Worm (Caenorhabditis elegans) whole organism, L1 larva: ENCODE results near the gene K01C8.2.

Source experiments
- C16A3.4 ChIP-seq: fragments of 150-350 bp; optimal IDR thresholded peaks from 2 replicates; lab custom pipeline; 2014; ENCODE audit warnings: missing biosample characterization, missing genetic modification characterization
- C34B4.2 ChIP-seq: sonication (generic microtip); optimal IDR thresholded peaks from 2 replicates; lab custom pipeline; 2017; ENCODE audit warnings: mild to moderate bottlenecking, missing genetic modification characterization, missing compliant biosample characterization
- Y116A8C.19 ChIP-seq: sonication (generic microtip); optimal IDR thresholded peaks from 2 replicates; lab custom pipeline; 2016; ENCODE audit warnings: missing compliant biosample characterization, missing genetic modification characterization, borderline replicate concordance
- alr-1 ChIP-seq: fragments of 200-800 bp; sonication (Bioruptor generic); optimal IDR thresholded peaks from 2 replicates; lab custom pipeline; 2018; ENCODE audit warnings: borderline replicate concordance, mild to moderate bottlenecking, missing genetic modification characterization, missing compliant biosample characterization
- ama-1 ChIP-seq: fragments of 150-350 bp; optimal IDR thresholded peaks from 2 replicates; lab custom pipeline; 2014
- ceh-82 ChIP-seq, 3 experiments: fragments of 150-350 bp in 1 of 3; sonication (generic microtip) in 2 of 3; optimal IDR thresholded peaks; 2 replicates each; lab custom pipeline; 2014 to 2017; ENCODE audit warnings: missing biosample characterization in 3 of 3, missing genetic modification characterization in 3 of 3
- ceh-88 ChIP-seq: fragments of 200-800 bp; sonication (Bioruptor generic); IDR thresholded peaks from 2 replicates; pipeline ENCODE4 v1.3.6; 2022; ENCODE audit warnings: missing genetic modification characterization, missing compliant biosample characterization
- dpl-1 ChIP-seq, 3 experiments: fragments of 150-350 bp in 2 of 3; sonication (generic microtip) in 1 of 3; optimal IDR thresholded peaks; 2 replicates each; lab custom pipeline; 2014 to 2017; ENCODE audit warnings: missing biosample characterization in 3 of 3, missing genetic modification characterization in 3 of 3, missing genetic modification reagents in 3 of 3
- egl-27 ChIP-seq, 2 experiments: fragments of 150-350 bp in 1 of 2; sonication (generic microtip); optimal IDR thresholded peaks; 3 replicates each; lab custom pipeline; 2017 to 2018; ENCODE audit warnings: missing biosample characterization in 2 of 2, missing genetic modification characterization in 2 of 2, missing genetic modification reagents in 2 of 2
- elt-2 ChIP-seq: sonication (generic microtip); optimal IDR thresholded peaks from 2 replicates; lab custom pipeline; 2016; ENCODE audit warnings: missing genetic modification characterization, mild to moderate bottlenecking, inconsistent platforms, missing compliant biosample characterization, missing genetic modification reagents
- ets-5 ChIP-seq: fragments of 200-800 bp; sonication (Bioruptor generic); IDR thresholded peaks from 2 replicates; pipeline ENCODE4 v1.3.6; 2022; ENCODE audit warnings: missing genetic modification characterization, missing compliant biosample characterization
- fkh-4 ChIP-seq: sonication (generic microtip); optimal IDR thresholded peaks from 2 replicates; lab custom pipeline; 2016; ENCODE audit warnings: missing compliant biosample characterization, missing genetic modification characterization, borderline replicate concordance
- grh-1 ChIP-seq: fragments of 200-800 bp; sonication (Bioruptor generic); IDR thresholded peaks from 2 replicates; pipeline ENCODE4 v1.3.6; 2022; ENCODE audit warnings: missing genetic modification reagents, missing genetic modification characterization, missing compliant biosample characterization
- hlh-17 ChIP-seq: fragments of 200-800 bp; sonication (Bioruptor generic); optimal IDR thresholded peaks from 2 replicates; lab custom pipeline; 2018; ENCODE audit warnings: missing genetic modification characterization, mild to moderate bottlenecking, missing compliant biosample characterization, moderate library complexity, borderline replicate concordance
- hlh-4 ChIP-seq: sonication (generic microtip); optimal IDR thresholded peaks from 2 replicates; lab custom pipeline; 2016; ENCODE audit warnings: mild to moderate bottlenecking, missing genetic modification characterization, missing compliant biosample characterization
- hpl-2 ChIP-seq: fragments of 150-350 bp; optimal IDR thresholded peaks from 2 replicates; lab custom pipeline; 2014; ENCODE audit warnings: missing biosample characterization, missing genetic modification reagents, missing genetic modification characterization
- isw-1 ChIP-seq: fragments of 200-800 bp; sonication (Bioruptor generic); IDR thresholded peaks from 2 replicates; pipeline ENCODE4 v1.3.6; 2022; ENCODE audit warnings: missing genetic modification characterization, missing compliant biosample characterization
- jun-1 ChIP-seq: fragments of 150-350 bp; optimal IDR thresholded peaks from 2 replicates; lab custom pipeline; 2014; ENCODE audit warnings: missing biosample characterization, missing genetic modification reagents, missing genetic modification characterization
- lin-13 ChIP-seq: fragments of 150-350 bp; optimal IDR thresholded peaks from 2 replicates; lab custom pipeline; 2014; ENCODE audit warnings: missing biosample characterization, missing genetic modification reagents, missing genetic modification characterization
- lin-39 ChIP-seq: fragments of 150-350 bp; optimal IDR thresholded peaks from 2 replicates; lab custom pipeline; 2014; ENCODE audit warnings: missing biosample characterization, missing genetic modification reagents, missing genetic modification characterization
- lir-3 ChIP-seq: sonication (generic microtip); optimal IDR thresholded peaks from 2 replicates; lab custom pipeline; 2016; ENCODE audit warnings: mild to moderate bottlenecking, missing genetic modification characterization, moderate library complexity, missing compliant biosample characterization; ENCODE audit not compliant: poor library complexity
- mdl-1 ChIP-seq, 2 experiments: fragments of 150-350 bp; optimal IDR thresholded peaks; 2 replicates each; lab custom pipeline; 2014 to 2017; ENCODE audit warnings: missing biosample characterization in 2 of 2, missing genetic modification characterization in 2 of 2, inconsistent platforms in 1 of 2
- mep-1 ChIP-seq: fragments of 150-350 bp; optimal IDR thresholded peaks from 2 replicates; lab custom pipeline; 2014; ENCODE audit warnings: missing biosample characterization, missing genetic modification characterization
- nhr-19 ChIP-seq: fragments of 200-800 bp; sonication (Bioruptor generic); conservative IDR thresholded peaks from 2 replicates; pipeline ENCODE4 v1.3.6; 2022; ENCODE audit warnings: missing genetic modification characterization, missing compliant biosample characterization
- nhr-20 ChIP-seq: sonication (generic microtip); optimal IDR thresholded peaks from 2 replicates; lab custom pipeline; 2016; ENCODE audit warnings: mild to moderate bottlenecking, missing genetic modification characterization, missing compliant biosample characterization
- nhr-237 ChIP-seq: fragments of 150-350 bp; optimal IDR thresholded peaks from 2 replicates; lab custom pipeline; 2014; ENCODE audit warnings: missing biosample characterization, missing genetic modification characterization
- nhr-47 ChIP-seq: sonication (generic microtip); optimal IDR thresholded peaks from 2 replicates; lab custom pipeline; 2016; ENCODE audit warnings: mild to moderate bottlenecking, missing genetic modification characterization, moderate library complexity, missing compliant biosample characterization
- nhr-76 ChIP-seq: sonication (generic microtip); optimal IDR thresholded peaks from 2 replicates; lab custom pipeline; 2017; ENCODE audit warnings: missing biosample characterization, missing genetic modification characterization
- nhr-84 ChIP-seq: sonication (generic microtip); optimal IDR thresholded peaks from 2 replicates; lab custom pipeline; 2017; ENCODE audit warnings: missing biosample characterization, missing genetic modification characterization
- nhr-85 ChIP-seq: sonication (generic microtip); peaks from one replicate; lab custom pipeline; 2016; ENCODE audit warnings: missing genetic modification characterization, inconsistent platforms, missing compliant biosample characterization
- pqm-1 ChIP-seq: sonication (generic microtip); optimal IDR thresholded peaks from 3 replicates; lab custom pipeline; 2017; ENCODE audit warnings: missing biosample characterization, missing genetic modification characterization
- rnt-1 ChIP-seq: sonication (generic microtip); optimal IDR thresholded peaks from 2 replicates; lab custom pipeline; 2016; ENCODE audit warnings: mild to moderate bottlenecking, missing genetic modification characterization, moderate library complexity, missing compliant biosample characterization
- skn-1 ChIP-seq: fragments of 150-350 bp; optimal IDR thresholded peaks from 2 replicates; lab custom pipeline; 2014; ENCODE audit warnings: missing biosample characterization, missing genetic modification characterization
- sox-4 ChIP-seq: sonication (generic microtip); optimal IDR thresholded peaks from 2 replicates; lab custom pipeline; 2016; ENCODE audit warnings: missing genetic modification characterization, missing compliant biosample characterization
- sptf-1 ChIP-seq: fragments of 150-350 bp; optimal IDR thresholded peaks from 2 replicates; lab custom pipeline; 2014; ENCODE audit warnings: missing biosample characterization, missing genetic modification characterization
- sup-37 ChIP-seq: fragments of 200-800 bp; sonication (Bioruptor generic); optimal IDR thresholded peaks from 2 replicates; lab custom pipeline; 2018; ENCODE audit warnings: mild to moderate bottlenecking, missing genetic modification characterization, missing compliant biosample characterization
- tlp-1 ChIP-seq: fragments of 150-350 bp; optimal IDR thresholded peaks from 2 replicates; lab custom pipeline; 2014; ENCODE audit warnings: missing biosample characterization, missing genetic modification characterization
- unc-98 ChIP-seq: fragments of 200-800 bp; sonication (Bioruptor generic); IDR thresholded peaks from 2 replicates; pipeline ENCODE4 v1.3.6; 2022; ENCODE audit warnings: missing genetic modification characterization, missing compliant biosample characterization
- xbp-1 ChIP-seq: sonication (generic microtip); optimal IDR thresholded peaks from 2 replicates; lab custom pipeline; 2016; ENCODE audit warnings: missing genetic modification characterization, missing compliant biosample characterization
- zag-1 ChIP-seq: fragments of 150-350 bp; optimal IDR thresholded peaks from 2 replicates; lab custom pipeline; 2014; ENCODE audit warnings: missing biosample characterization, missing genetic modification characterization
- ztf-11 ChIP-seq, 2 experiments: sonication (generic microtip); optimal IDR thresholded peaks; 2 replicates each; lab custom pipeline; 2016 to 2017; ENCODE audit warnings: missing genetic modification characterization in 2 of 2, missing biosample characterization in 1 of 2, missing compliant biosample characterization in 1 of 2

K01C8.2 gene

DNA sequence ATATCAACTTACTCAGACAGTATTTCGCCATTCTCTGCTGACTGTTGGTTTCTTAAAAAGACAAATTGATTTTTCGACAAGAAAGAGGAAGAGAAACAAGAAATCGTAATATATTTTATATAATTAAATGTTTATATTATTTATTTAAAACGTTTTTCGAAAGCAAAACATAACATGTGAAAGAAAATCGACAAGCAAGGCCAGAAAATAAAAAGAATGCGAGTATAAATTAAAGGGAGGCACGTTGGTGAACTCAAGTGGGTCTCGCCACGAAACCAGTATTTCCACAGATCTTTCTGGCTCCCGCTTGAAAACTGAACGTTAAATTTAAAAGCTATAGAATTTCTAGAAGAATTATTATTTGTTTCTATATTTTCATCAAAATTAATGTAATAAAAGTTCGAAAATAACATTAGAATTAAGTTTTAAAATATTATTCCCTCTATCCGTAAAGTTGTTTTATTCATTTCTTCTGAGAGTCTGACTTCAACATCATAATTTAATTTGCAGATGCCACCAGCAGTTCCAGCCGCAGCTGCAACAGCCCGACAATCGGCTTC lies 14.0 kb upstream of the K01C8.2 start, which contains the start of the genes nst-1 and cct-4 (continued):
- TF ChIP-seq mdl-1 (tag; optimal IDR thresholded peaks at IDR 0.05; lab: Kevin White, UChicago): no peak
- TF ChIP-seq sptf-1: no peak
- peak; percentile 17 for TF ChIP-seq C16A3.4 (tag; lab: Kevin White, UChicago)
- TF ChIP-seq ceh-82 (tag; optimal IDR thresholded peaks at IDR 0.05; lab: Kevin White, UChicago): no peak
- no peak for TF ChIP-seq nhr-76 (tag; lab: Kevin White, UChicago)
- no peak for TF ChIP-seq xbp-1 (tag; lab: Kevin White, UChicago)
- no peak for TF ChIP-seq hlh-4
- TF ChIP-seq hpl-2 (GFP tag; lab: Kevin White, UChicago): no peak
- TF ChIP-seq pqm-1 (tag; lab: Kevin White, UChicago): no peak
- TF ChIP-seq ztf-11 (tag; optimal IDR thresholded peaks at IDR 0.05; lab: Kevin White, UChicago): no peak
- TF ChIP-seq lin-13 (GFP tag; lab: Kevin White, UChicago): no peak
- TF ChIP-seq nhr-85: no peak
- no peak for TF ChIP-seq nhr-237 (tag; lab: Kevin White, UChicago)
- TF ChIP-seq tlp-1 (tag; lab: Kevin White, UChicago): no peak
- no peak for TF ChIP-seq fkh-4 (tag; lab: Kevin White, UChicago)
- no peak for TF ChIP-seq nhr-47 (tag; lab: Kevin White, UChicago)
- TF ChIP-seq elt-2 (tag; lab: Kevin White, UChicago): no peak
- TF ChIP-seq C34B4.2 (tag; lab: Kevin White, UChicago): no peak
- no peak for TF ChIP-seq ets-5 (GFP tag; lab: Robert Waterston, UW)
- no peak for TF ChIP-seq rnt-1
- no peak for TF ChIP-seq alr-1
- TF ChIP-seq unc-98 (GFP tag; lab: Robert Waterston, UW): no peak
- no peak for TF ChIP-seq nhr-84 (tag; lab: Kevin White, UChicago)
- no peak for TF ChIP-seq sup-37 (GFP tag; lab: Kevin White, UChicago)
- peak; percentile 70 for TF ChIP-seq mep-1 (tag; lab: Kevin White, UChicago)
- TF ChIP-seq hlh-17: no peak
- TF ChIP-seq zag-1: no peak
- no peak for TF ChIP-seq ama-1 (lab: Kevin White, UChicago)
- no peak for TF ChIP-seq lir-3 (tag; lab: Kevin White, UChicago)
- no peak for TF ChIP-seq jun-1 (tag; lab: Kevin White, UChicago)
- TF ChIP-seq egl-27 (tag; optimal IDR thresholded peaks at IDR 0.05; lab: Kevin White, UChicago): no peak
- TF ChIP-seq dpl-1 (GFP tag; optimal IDR thresholded peaks at IDR 0.05; lab: Kevin White, UChicago): peak; percentile 1 to 63 (median 40)
- no peak for TF ChIP-seq isw-1 (GFP tag; lab: Robert Waterston, UW)
- no peak for TF ChIP-seq Y116A8C.19
- no peak for TF ChIP-seq ceh-88 (GFP tag; lab: Robert Waterston, UW)
- no peak for TF ChIP-seq lin-39 (tag; lab: Kevin White, UChicago)
- TF ChIP-seq nhr-19 (GFP tag; lab: Robert Waterston, UW): no peak

ce11 chrII:8278415-8278814 lies 9.2 kb upstream of the K01C8.2 start, which contains the start of the genes mrpl-10 and clec-142:
Gene mrpl-10 (minus strand): TSS chrII:8278515.
Gene clec-142 (plus strand): TSS chrII:8278678.
- TF ChIP-seq mep-1 (tag; lab: Kevin White, UChicago) (no peak), sox-4 (tag; lab: Kevin White, UChicago) (no peak), skn-1 (tag; lab: Kevin White, UChicago) (no peak), nhr-20 (tag; lab: Kevin White, UChicago) (no peak), nhr-237 (tag; lab: Kevin White, UChicago) (no peak), ztf-11 (tag; optimal IDR thresholded peaks at IDR 0.05; lab: Kevin White, UChicago) (no peak), grh-1 (no peak), lin-39 (tag; lab: Kevin White, UChicago) (no peak)
